Worm (Caenorhabditis elegans) whole organism, L4/young adult: Measurements from ENCODE around the gene W08G11.3.

Experiments
- W03F9.2 ChIP-seq: fragments of 150-350 bp; optimal IDR thresholded peaks from 2 replicates; lab custom pipeline; 2014; ENCODE audit warnings: missing biosample characterization, missing genetic modification characterization
- dao-5 ChIP-seq: sonication (generic microtip); optimal IDR thresholded peaks from 2 replicates; lab custom pipeline; 2016; ENCODE audit warnings: missing genotype, missing genetic modification characterization, moderate library complexity, missing compliant biosample characterization
- him-1 ChIP-seq: sonication (generic microtip); optimal IDR thresholded peaks from 2 replicates; lab custom pipeline; 2016; ENCODE audit warnings: missing genotype, missing genetic modification reagents, missing genetic modification characterization, missing compliant biosample characterization

DNA sequence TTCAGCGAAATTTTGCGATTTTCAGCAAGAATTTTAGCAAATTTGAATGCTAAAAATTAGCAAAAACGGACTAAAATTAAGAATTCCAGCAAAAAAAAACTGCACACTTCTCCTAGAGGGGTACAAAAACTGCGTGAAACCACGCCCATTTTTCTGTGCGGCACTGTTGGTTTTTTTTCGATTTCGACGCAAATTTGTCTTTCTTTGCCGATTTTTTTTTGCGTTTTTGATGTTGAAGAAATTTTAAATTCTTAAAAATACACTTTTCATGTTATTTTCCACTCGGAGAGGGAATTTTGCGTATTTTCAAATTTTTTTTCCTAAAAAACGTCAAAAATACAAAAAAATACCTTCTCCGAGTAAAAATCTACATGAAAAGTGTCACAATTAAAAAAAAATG is 36.5 kb downstream of the W08G11.3 start, which contains the start of gene syp-1:
- TF ChIP-seq dao-5 (tag; lab: Kevin White, UChicago), result no peak
- TF ChIP-seq him-1, result no peak
- no peak for TF ChIP-seq W03F9.2 (tag; lab: Kevin White, UChicago)
